Worm (Caenorhabditis elegans) whole organism, young adult: Measurements from ENCODE around the gene E02C12.11.

Source experiments
- B0019.2 ChIP-seq: fragments of 200-800 bp; sonication (Bioruptor generic); conservative IDR thresholded peaks from 2 replicates; pipeline ENCODE4 v1.3.6; 2022; ENCODE audit warnings: missing genetic modification reagents, missing genetic modification characterization, missing compliant biosample characterization
- F37B4.10 ChIP-seq: fragments of 200-800 bp; sonication (Bioruptor generic); IDR thresholded peaks from 2 replicates; pipeline ENCODE4 v1.3.6; 2022; ENCODE audit warnings: missing genetic modification characterization, missing compliant biosample characterization
- Y79H2A.3 ChIP-seq: fragments of 200-800 bp; sonication (Bioruptor generic); conservative IDR thresholded peaks from 2 replicates; pipeline ENCODE4 v1.3.6; 2022; ENCODE audit warnings: missing genetic modification reagents, missing genetic modification characterization, missing compliant biosample characterization
- ZK185.1 ChIP-seq: sonication (generic microtip); optimal IDR thresholded peaks from 2 replicates; lab custom pipeline; 2016; ENCODE audit warnings: mild to moderate bottlenecking, missing genetic modification characterization, missing compliant biosample characterization; ENCODE audit not compliant: poor library complexity, severe bottlenecking
- athp-1 ChIP-seq: sonication (generic microtip); optimal IDR thresholded peaks from 2 replicates; lab custom pipeline; 2017; ENCODE audit warnings: mild to moderate bottlenecking, missing genetic modification characterization, missing compliant biosample characterization
- madf-8 ChIP-seq: fragments of 200-800 bp; sonication (Bioruptor generic); conservative IDR thresholded peaks from 2 replicates; pipeline ENCODE4 v1.3.6; 2022; ENCODE audit warnings: missing genetic modification reagents, missing genetic modification characterization, missing compliant biosample characterization
- mxl-1 ChIP-seq: sonication (generic microtip); optimal IDR thresholded peaks from 2 replicates; lab custom pipeline; 2016; ENCODE audit warnings: missing genetic modification characterization, missing compliant biosample characterization
- snpc-4 ChIP-seq, 5 experiments: fragments of 150-350 bp in 1 of 5; sonication (generic microtip) in 4 of 5; optimal IDR thresholded peaks; 2 replicates each; lab custom pipeline; 2014 to 2018; ENCODE audit warnings: missing genetic modification characterization in 5 of 5, missing biosample characterization in 3 of 5, antibody characterized with exemption in 2 of 5, mild to moderate bottlenecking in 2 of 5, missing compliant biosample characterization in 2 of 5, missing genotype in 2 of 5, moderate library complexity in 2 of 5, missing genetic modification reagents in 1 of 5
- unc-62 ChIP-seq: fragments of 150-350 bp; optimal IDR thresholded peaks from 2 replicates; lab custom pipeline; 2014; ENCODE audit warnings: missing biosample characterization, missing genetic modification reagents, missing genetic modification characterization
- ztf-25 ChIP-seq: fragments of 200-800 bp; sonication (Bioruptor generic); IDR thresholded peaks from 2 replicates; pipeline ENCODE4 v1.3.6; 2022; ENCODE audit warnings: missing genetic modification reagents, missing genetic modification characterization, missing compliant biosample characterization

DNA sequence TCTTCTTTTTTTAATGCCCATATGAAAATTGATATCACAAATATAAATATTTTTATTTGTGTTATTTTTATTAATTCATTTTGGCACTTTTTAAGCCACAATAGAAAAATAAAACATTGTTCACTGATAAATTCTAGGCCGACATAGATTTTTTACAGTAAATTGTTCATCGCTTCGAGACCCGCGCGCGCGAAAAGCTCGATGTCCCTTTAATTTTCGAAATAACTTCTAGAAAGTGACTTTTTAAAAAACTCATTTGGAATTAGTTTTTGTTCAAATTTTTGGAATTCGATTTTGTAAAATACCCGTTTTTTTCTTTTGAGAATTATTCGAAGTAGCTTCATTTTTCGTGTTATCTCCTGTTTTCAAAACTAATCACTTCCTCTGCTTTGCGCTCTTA lies 4.7 kb upstream of the E02C12.11 start:
- no peak for TF ChIP-seq unc-62
- TF ChIP-seq madf-8 (GFP tag; lab: Robert Waterston, UW), result peak; percentile 52; the same call in 1 of the 2 replicates
- no peak for TF ChIP-seq athp-1
- TF ChIP-seq mxl-1 (tag; lab: Kevin White, UChicago), result no peak
- no peak for TF ChIP-seq Y79H2A.3 (GFP tag; lab: Robert Waterston, UW)
- no peak for TF ChIP-seq B0019.2 (GFP tag; lab: Robert Waterston, UW)
- TF ChIP-seq ZK185.1 (tag; lab: Kevin White, UChicago), result no peak
- no peak for TF ChIP-seq ztf-25 (GFP tag; lab: Robert Waterston, UW)
- TF ChIP-seq F37B4.10 (GFP tag; lab: Robert Waterston, UW), result no peak
- TF ChIP-seq snpc-4 (GFP tag; optimal IDR thresholded peaks at IDR 0.05; lab: Kevin White, UChicago), result no peak
- no peak for TF ChIP-seq snpc-4 (tag; optimal IDR thresholded peaks at IDR 0.05; lab: Kevin White, UChicago)
